Worm (Caenorhabditis elegans) whole organism, L2 larva: ENCODE measurements around the gene K04C2.5.
A peak's percentile ranks its signal among the peaks of the same experiment; 100 is the strongest.

ENCODE experiments used
- C34F6.9 ChIP-seq: fragments of 150-350 bp; optimal IDR thresholded peaks from 2 replicates; lab custom pipeline; 2014; ENCODE audit warnings: missing biosample characterization, missing genetic modification characterization
- F13H6.1 ChIP-seq: sonication (generic microtip); optimal IDR thresholded peaks from 2 replicates; lab custom pipeline; 2016; ENCODE audit warnings: missing genetic modification characterization, missing compliant biosample characterization
- Y55F3AM.14 ChIP-seq: fragments of 200-800 bp; sonication (Bioruptor generic); optimal IDR thresholded peaks from 2 replicates; lab custom pipeline; 2018; ENCODE audit warnings: mild to moderate bottlenecking, missing genetic modification characterization, missing compliant biosample characterization
- alr-1 ChIP-seq: fragments of 150-350 bp; optimal IDR thresholded peaks from 2 replicates; lab custom pipeline; 2014; ENCODE audit warnings: missing biosample characterization, missing genetic modification characterization
- aly-2 ChIP-seq: fragments of 150-350 bp; optimal IDR thresholded peaks from 2 replicates; lab custom pipeline; 2014; ENCODE audit warnings: missing biosample characterization, missing genetic modification characterization
- ama-1 ChIP-seq: fragments of 150-350 bp; optimal IDR thresholded peaks from 2 replicates; lab custom pipeline; 2018; ENCODE audit warnings: inconsistent platforms
- ceh-16 ChIP-seq: fragments of 150-350 bp; optimal IDR thresholded peaks from 2 replicates; lab custom pipeline; 2014; ENCODE audit warnings: missing biosample characterization, missing genetic modification characterization
- ceh-82 ChIP-seq: fragments of 150-350 bp; optimal IDR thresholded peaks from 2 replicates; lab custom pipeline; 2014; ENCODE audit warnings: missing biosample characterization, missing genetic modification characterization
- crh-2 ChIP-seq: sonication (generic microtip); optimal IDR thresholded peaks from 2 replicates; lab custom pipeline; 2017; ENCODE audit warnings: missing biosample characterization, missing genetic modification characterization
- dmd-4 ChIP-seq: sonication (generic microtip); optimal IDR thresholded peaks from 2 replicates; lab custom pipeline; 2017; ENCODE audit warnings: missing biosample characterization, missing genetic modification characterization
- egl-27 ChIP-seq: sonication (generic microtip); optimal IDR thresholded peaks from 3 replicates; lab custom pipeline; 2017; ENCODE audit warnings: missing biosample characterization, missing genetic modification reagents, missing genetic modification characterization
- elt-3 ChIP-seq: sonication (generic microtip); optimal IDR thresholded peaks from 2 replicates; lab custom pipeline; 2017; ENCODE audit warnings: missing biosample characterization, missing genetic modification characterization
- fos-1 ChIP-seq: fragments of 150-350 bp; optimal IDR thresholded peaks from 2 replicates; lab custom pipeline; 2014; ENCODE audit warnings: missing biosample characterization, missing genetic modification characterization
- lin-13 ChIP-seq: fragments of 150-350 bp; optimal IDR thresholded peaks from 2 replicates; lab custom pipeline; 2014; ENCODE audit warnings: missing biosample characterization, missing genetic modification reagents, missing genetic modification characterization
- lin-39 ChIP-seq: fragments of 150-350 bp; optimal IDR thresholded peaks from 2 replicates; lab custom pipeline; 2014; ENCODE audit warnings: missing biosample characterization, missing genetic modification reagents, missing genetic modification characterization
- lsy-2 ChIP-seq, 2 experiments: fragments of 150-350 bp in 1 of 2; sonication (generic microtip) in 1 of 2; optimal IDR thresholded peaks; 2 replicates each; lab custom pipeline; 2014 to 2017; ENCODE audit warnings: missing biosample characterization in 2 of 2, missing genetic modification characterization in 2 of 2
- mab-5 ChIP-seq: fragments of 150-350 bp; optimal IDR thresholded peaks from 2 replicates; lab custom pipeline; 2014; ENCODE audit warnings: missing biosample characterization, missing genetic modification characterization
- mbf-1 ChIP-seq: sonication (generic microtip); optimal IDR thresholded peaks from 2 replicates; lab custom pipeline; 2017; ENCODE audit warnings: missing biosample characterization, missing genetic modification characterization
- mdl-1 ChIP-seq, 2 experiments: fragments of 150-350 bp in 1 of 2; sonication (generic microtip) in 1 of 2; optimal IDR thresholded peaks; 2 replicates each; lab custom pipeline; 2017; ENCODE audit warnings: missing biosample characterization in 2 of 2, missing genetic modification characterization in 2 of 2
- nhr-10 ChIP-seq: sonication (generic microtip); optimal IDR thresholded peaks from 2 replicates; lab custom pipeline; 2017; ENCODE audit warnings: missing biosample characterization, missing genetic modification characterization
- nhr-11 ChIP-seq: fragments of 150-350 bp; optimal IDR thresholded peaks from 2 replicates; lab custom pipeline; 2014; ENCODE audit warnings: missing biosample characterization, missing genetic modification characterization
- nhr-12 ChIP-seq: fragments of 150-350 bp; optimal IDR thresholded peaks from 2 replicates; lab custom pipeline; 2014; ENCODE audit warnings: missing biosample characterization, missing genetic modification characterization
- nhr-129 ChIP-seq: fragments of 150-350 bp; optimal IDR thresholded peaks from 2 replicates; lab custom pipeline; 2014; ENCODE audit warnings: missing biosample characterization, missing genetic modification characterization
- nhr-21 ChIP-seq: fragments of 150-350 bp; optimal IDR thresholded peaks from 2 replicates; lab custom pipeline; 2014; ENCODE audit warnings: missing biosample characterization, missing genetic modification characterization
- nhr-25 ChIP-seq: fragments of 150-350 bp; sonication (generic microtip); optimal IDR thresholded peaks from 3 replicates; lab custom pipeline; 2014; ENCODE audit warnings: missing biosample characterization, missing genetic modification characterization
- nhr-77 ChIP-seq: fragments of 150-350 bp; optimal IDR thresholded peaks from 2 replicates; lab custom pipeline; 2014; ENCODE audit warnings: missing biosample characterization, missing genetic modification characterization
- skn-1 ChIP-seq: sonication (generic microtip); optimal IDR thresholded peaks from 2 replicates; lab custom pipeline; 2017; ENCODE audit warnings: missing biosample characterization, missing genetic modification characterization
- sma-3 ChIP-seq: sonication (generic microtip); optimal IDR thresholded peaks from 2 replicates; lab custom pipeline; 2016; ENCODE audit warnings: missing genetic modification reagents, missing genetic modification characterization, missing compliant biosample characterization
- sma-9 ChIP-seq, 2 experiments: fragments of 150-350 bp in 1 of 2; sonication (generic microtip) in 1 of 2; optimal IDR thresholded peaks; 2 replicates each; lab custom pipeline; 2014 to 2016; ENCODE audit warnings: missing genetic modification characterization in 2 of 2, mild to moderate bottlenecking in 1 of 2, missing biosample characterization in 1 of 2, missing compliant biosample characterization in 1 of 2, missing genetic modification reagents in 1 of 2, moderate library complexity in 1 of 2
- snpc-4 ChIP-seq: fragments of 150-350 bp; optimal IDR thresholded peaks from 2 replicates; lab custom pipeline; 2014; ENCODE audit warnings: missing biosample characterization, missing genetic modification characterization
- unc-55 ChIP-seq: fragments of 150-350 bp; sonication (generic microtip); optimal IDR thresholded peaks from 3 replicates; lab custom pipeline; 2014; ENCODE audit warnings: missing biosample characterization, missing genetic modification reagents, missing genetic modification characterization
- ztf-4 ChIP-seq: fragments of 150-350 bp; optimal IDR thresholded peaks from 2 replicates; lab custom pipeline; 2014; ENCODE audit warnings: missing biosample characterization, missing genetic modification characterization

Gene K04C2.5

ce11 chrIII:6914840-6915239 lies 23.4 kb upstream of the K04C2.5 start:
- TF ChIP-seq crh-2 (tag; lab: Kevin White, UChicago): no peak
- no peak for TF ChIP-seq nhr-11 (tag; lab: Kevin White, UChicago)
- peak in 1 of 2 experiments; percentile 2 for TF ChIP-seq lsy-2 (tag; optimal IDR thresholded peaks at IDR 0.05; lab: Kevin White, UChicago)
- no peak for TF ChIP-seq lin-13 (GFP tag; lab: Kevin White, UChicago)

- TF ChIP-seq F13H6.1 (tag; lab: Kevin White, UChicago) (no peak), ceh-16 (tag; lab: Kevin White, UChicago) (no peak), snpc-4 (no peak)
These were observed 20.9 kb upstream of the K04C2.5 start, which contains the start of gene pdf-1 for ce11 chrIII:6912381-6912780. Gene pdf-1 (minus strand): TSS chrIII:6912481.

DNA sequence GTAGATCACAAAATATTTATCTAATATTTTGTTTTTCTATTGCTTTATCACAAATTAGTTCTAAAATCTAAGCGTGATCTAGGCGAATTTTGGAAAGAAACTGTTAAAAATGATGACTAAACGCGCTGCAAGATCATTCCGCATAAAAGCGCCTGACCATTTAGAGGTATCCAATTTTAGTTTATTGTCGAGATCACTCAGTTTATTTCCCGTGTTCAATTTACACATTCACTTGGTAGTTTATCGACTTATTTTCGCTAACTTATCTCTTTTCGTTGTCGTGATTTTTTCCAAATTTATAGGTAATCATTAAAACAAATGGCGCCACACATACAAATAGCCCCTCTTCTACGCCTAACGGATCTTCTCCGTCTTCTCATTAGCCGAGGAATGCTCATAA lies 14.9 kb upstream of the K04C2.5 start, which contains the start of gene T07E3.2:
T07E3.2 (plus strand) TSS at position 301 of the 400 bp plus-strand sequence.
- TF ChIP-seq Y55F3AM.14 (GFP tag; lab: Kevin White, UChicago): no peak
- no peak for TF ChIP-seq ceh-16 (tag; lab: Kevin White, UChicago)
- no peak for TF ChIP-seq mdl-1 (tag; optimal IDR thresholded peaks at IDR 0.05; lab: Kevin White, UChicago)
- TF ChIP-seq lsy-2 (tag; optimal IDR thresholded peaks at IDR 0.05; lab: Kevin White, UChicago): no peak
- no peak for TF ChIP-seq sma-9 (GFP tag; optimal IDR thresholded peaks at IDR 0.05; lab: Kevin White, UChicago)
- no peak for TF ChIP-seq sma-9 (tag; optimal IDR thresholded peaks at IDR 0.05; lab: Kevin White, UChicago)
- no peak for TF ChIP-seq alr-1 (tag; lab: Kevin White, UChicago)
- no peak for TF ChIP-seq crh-2 (tag; lab: Kevin White, UChicago)
- no peak for TF ChIP-seq egl-27 (tag; lab: Kevin White, UChicago)
- TF ChIP-seq mbf-1 (tag; lab: Kevin White, UChicago): no peak
- TF ChIP-seq nhr-12 (tag; lab: Kevin White, UChicago): no peak
- no peak for TF ChIP-seq elt-3 (tag; lab: Kevin White, UChicago)
- TF ChIP-seq nhr-25: no peak
- no peak for TF ChIP-seq nhr-21

- peak in 1 of 2 experiments; percentile 26 for TF ChIP-seq lsy-2 (tag; optimal IDR thresholded peaks at IDR 0.05; lab: Kevin White, UChicago)
- TF ChIP-seq nhr-25: no peak
These were observed 13.0 kb upstream of the K04C2.5 start for ce11 chrIII:6904468-6904867.

ce11 chrIII:6903056-6903977 lies 11.9 kb upstream of the K04C2.5 start, which contains the start of the genes brc-2 and T07E3.3:
Gene brc-2 (minus strand): TSS chrIII:6903106.
Gene T07E3.3 (plus strand): TSS chrIII:6903877.
- TF ChIP-seq nhr-129 (peak; percentile 2), fos-1 (tag; lab: Kevin White, UChicago) (peak; percentile 65), unc-55 (GFP tag; lab: Kevin White, UChicago) (peak; percentile 13), sma-9 (GFP tag; optimal IDR thresholded peaks at IDR 0.05; lab: Kevin White, UChicago) (peak; percentile 2), sma-9 (tag; optimal IDR thresholded peaks at IDR 0.05; lab: Kevin White, UChicago) (no peak), skn-1 (tag; lab: Kevin White, UChicago) (no peak), lsy-2 (tag; optimal IDR thresholded peaks at IDR 0.05; lab: Kevin White, UChicago) (peak in 1 of 2 experiments; percentile 11), ama-1 (lab: Kevin White, UChicago) (no peak), lin-13 (GFP tag; lab: Kevin White, UChicago) (no peak), C34F6.9 (tag; lab: Kevin White, UChicago) (peak; percentile 52), mab-5 (no peak)

DNA sequence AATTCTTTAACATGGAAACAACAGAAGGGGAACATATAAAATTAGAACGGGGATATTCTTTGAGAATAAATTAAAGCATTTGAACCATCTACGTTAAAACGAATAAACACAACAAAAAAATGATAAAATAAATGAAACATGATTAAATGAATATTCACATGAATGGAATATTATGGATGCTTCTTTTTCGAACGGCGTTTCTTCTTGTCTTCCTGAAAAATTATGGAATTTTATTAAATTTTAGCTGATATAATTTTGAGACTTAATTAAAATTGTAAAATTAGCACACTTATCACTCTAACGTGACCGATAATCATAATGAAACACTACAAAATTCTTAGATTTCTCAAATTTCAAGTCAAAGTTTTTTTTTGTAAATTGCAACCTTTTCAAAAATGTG lies 9.1 kb upstream of the K04C2.5 start:
- TF ChIP-seq sma-9 (GFP tag; optimal IDR thresholded peaks at IDR 0.05; lab: Kevin White, UChicago) (no peak), sma-9 (tag; optimal IDR thresholded peaks at IDR 0.05; lab: Kevin White, UChicago) (no peak), dmd-4 (tag; lab: Kevin White, UChicago) (no peak), ceh-82 (tag; lab: Kevin White, UChicago) (no peak), lsy-2 (tag; optimal IDR thresholded peaks at IDR 0.05; lab: Kevin White, UChicago) (no peak), lin-39 (tag; lab: Kevin White, UChicago) (no peak), fos-1 (tag; lab: Kevin White, UChicago) (no peak), nhr-77 (tag; lab: Kevin White, UChicago) (no peak), mbf-1 (tag; lab: Kevin White, UChicago) (no peak), nhr-10 (tag; lab: Kevin White, UChicago) (no peak), ztf-4 (tag; lab: Kevin White, UChicago) (no peak), aly-2 (no peak), sma-3 (no peak)
